Worm (Caenorhabditis elegans) whole organism, L4/young adult: ENCODE results near the gene sru-45.

Experiments
- W03F9.2 ChIP-seq: fragments of 150-350 bp; optimal IDR thresholded peaks from 2 replicates; lab custom pipeline; 2014; ENCODE audit warnings: missing biosample characterization, missing genetic modification characterization
- dao-5 ChIP-seq: sonication (generic microtip); optimal IDR thresholded peaks from 2 replicates; lab custom pipeline; 2016; ENCODE audit warnings: missing genotype, missing genetic modification characterization, moderate library complexity, missing compliant biosample characterization
- him-1 ChIP-seq: sonication (generic microtip); optimal IDR thresholded peaks from 2 replicates; lab custom pipeline; 2016; ENCODE audit warnings: missing genotype, missing genetic modification reagents, missing genetic modification characterization, missing compliant biosample characterization

- TF ChIP-seq him-1 (tag; lab: Kevin White, UChicago): no peak
- no peak for TF ChIP-seq W03F9.2 (tag; lab: Kevin White, UChicago)
- no peak for TF ChIP-seq dao-5 (tag; lab: Kevin White, UChicago)
These were observed 37.9 kb upstream of the sru-45 start, which contains the start of gene F36D3.16 for ce11 chrV:16527796-16528195.
